Worm (Caenorhabditis elegans) whole organism, mixed stage, embryonic: ENCODE data around the gene rab-3.

ENCODE experiments used
- elt-1 ChIP-seq: sonication (generic microtip); optimal IDR thresholded peaks from 2 replicates; lab custom pipeline; 2017; ENCODE audit warnings: missing genetic modification characterization, mild to moderate bottlenecking, missing compliant biosample characterization, antibody characterized with exemption, moderate library complexity, borderline replicate concordance; ENCODE audit not compliant: insufficient read depth
- lsy-2 ChIP-seq: fragments of 150-350 bp; optimal IDR thresholded peaks from 2 replicates; lab custom pipeline; 2014; ENCODE audit warnings: missing biosample characterization, missing genetic modification characterization
- nhr-12 ChIP-seq: fragments of 150-350 bp; optimal IDR thresholded peaks from 2 replicates; lab custom pipeline; 2014; ENCODE audit warnings: missing biosample characterization, missing genetic modification characterization
- nhr-237 ChIP-seq: fragments of 150-350 bp; optimal IDR thresholded peaks from 2 replicates; lab custom pipeline; 2014; ENCODE audit warnings: missing biosample characterization, missing genetic modification characterization
- nhr-28 ChIP-seq: fragments of 150-350 bp; optimal IDR thresholded peaks from 2 replicates; lab custom pipeline; 2014; ENCODE audit warnings: missing biosample characterization, missing genetic modification characterization

- TF ChIP-seq nhr-28 (tag; lab: Kevin White, UChicago), result no peak
- TF ChIP-seq lsy-2 (tag; lab: Kevin White, UChicago), result no peak
- TF ChIP-seq elt-1, result no peak
- no peak for TF ChIP-seq nhr-12 (tag; lab: Kevin White, UChicago)
- no peak for TF ChIP-seq nhr-237 (tag; lab: Kevin White, UChicago)
These were observed 37.7 kb upstream of the rab-3 start, which contains the start of gene ifb-1 for ce11 chrII:5765318-5765717.
